Fruit fly (Drosophila melanogaster): ENCODE results near the gene CG31715.
A peak's percentile ranks its signal among the peaks of the same experiment; 100 is the strongest.

CG31715 gene

dm6 chr2L:10299810-10300147, 41.6 kb upstream of the CG31715 start, which contains the start of gene CYLD (continued):
- TF ChIP-seq wor (GFP tag; IDR thresholded peaks at IDR 0.05): peak; percentile 30; the same call in 1 of the 2 replicates
- peak; percentile 65 for TF ChIP-seq Dref (GFP tag; IDR thresholded peaks at IDR 0.05)
- no peak for TF ChIP-seq Trl (optimal IDR thresholded peaks at IDR 0.05)
- peak; percentile 31 for TF ChIP-seq Trl (GFP tag; optimal IDR thresholded peaks at IDR 0.05)
- TF ChIP-seq phol (tag; optimal IDR thresholded peaks at IDR 0.05): peak; percentile 77
- no peak for TF ChIP-seq Mad (GFP tag; optimal IDR thresholded peaks at IDR 0.05)
- peak; percentile 96 for TF ChIP-seq sens (GFP tag)
- TF ChIP-seq CG9797 (GFP tag; optimal IDR thresholded peaks at IDR 0.05): no peak
- TF ChIP-seq gfzf (GFP tag; optimal IDR thresholded peaks at IDR 0.05): peak; percentile 37
- no peak for TF ChIP-seq CG10959 (GFP tag; IDR thresholded peaks at IDR 0.05)
- no peak for TF ChIP-seq CG42726 (GFP tag; IDR thresholded peaks at IDR 0.05; ENCODE audit: partially characterized antibody)
- TF ChIP-seq CG30403 (GFP tag; optimal IDR thresholded peaks at IDR 0.05): peak; percentile 80
- TF ChIP-seq CG14441 (GFP tag; IDR thresholded peaks at IDR 0.05): 0 out of 2 replicates have a peak, but pooled peaks have one; percentile 39
- no peak for TF ChIP-seq bigmax (GFP tag; optimal IDR thresholded peaks at IDR 0.05)
- no peak for TF ChIP-seq z (GFP tag; IDR thresholded peaks at IDR 0.05)
- no peak for TF ChIP-seq Dad (GFP tag; optimal IDR thresholded peaks at IDR 0.05)
- no peak for TF ChIP-seq luna (GFP tag; optimal IDR thresholded peaks at IDR 0.05)
- peak; percentile 37 for TF ChIP-seq nerfin-1 (tag; optimal IDR thresholded peaks at IDR 0.05)
- no peak for TF ChIP-seq CG9609 (GFP tag; optimal IDR thresholded peaks at IDR 0.05)
- peak in 1 of 2 experiments; percentile 83 for TF ChIP-seq bsh (GFP tag; optimal IDR thresholded peaks at IDR 0.05)
- TF ChIP-seq CG13624 (GFP tag; optimal IDR thresholded peaks at IDR 0.05): peak; percentile 44
- TF ChIP-seq CG1603 (tag; optimal IDR thresholded peaks at IDR 0.05): peak; percentile 76
- TF ChIP-seq grn (GFP tag; optimal IDR thresholded peaks at IDR 0.05): no peak
- TF ChIP-seq CHES-1-like (GFP tag; optimal IDR thresholded peaks at IDR 0.05): peak; percentile 27
- no peak for TF ChIP-seq lov (optimal IDR thresholded peaks at IDR 0.05)
- no peak; the same call in 2 of the 3 replicates for TF ChIP-seq lov (GFP tag; IDR thresholded peaks at IDR 0.05)
- TF ChIP-seq bab2 (GFP tag; optimal IDR thresholded peaks at IDR 0.05): peak; percentile 17
- TF ChIP-seq D19B (GFP tag; optimal IDR thresholded peaks at IDR 0.05): no peak
- no peak for TF ChIP-seq sna (GFP tag; IDR thresholded peaks at IDR 0.05; ENCODE audit: partially characterized antibody)
- no peak for TF ChIP-seq Lim3 (GFP tag; IDR thresholded peaks at IDR 0.05)
- TF ChIP-seq chinmo (GFP tag; IDR thresholded peaks at IDR 0.05; ENCODE audit: partially characterized antibody): no peak
- TF ChIP-seq CG16863 (GFP tag; optimal IDR thresholded peaks at IDR 0.05): peak; percentile 14
- no peak for TF ChIP-seq hkb (optimal IDR thresholded peaks at IDR 0.05)
- peak; percentile 85 for TF ChIP-seq hkb (GFP tag; IDR thresholded peaks at IDR 0.05)
- no peak for TF ChIP-seq fd102C (GFP tag; optimal IDR thresholded peaks at IDR 0.05)
- peak; percentile 36; the same call in 1 of the 2 replicates for TF ChIP-seq wdn (GFP tag; IDR thresholded peaks at IDR 0.05)
- TF ChIP-seq mam (GFP tag; optimal IDR thresholded peaks at IDR 0.05): peak; percentile 30
- TF ChIP-seq PHDP (tag; optimal IDR thresholded peaks at IDR 0.05): peak; percentile 85
- TF ChIP-seq sqz (GFP tag; optimal IDR thresholded peaks at IDR 0.05): peak; percentile 50
- TF ChIP-seq CG11723 (GFP tag; optimal IDR thresholded peaks at IDR 0.05): no peak
- TF ChIP-seq slp2 (GFP tag; optimal IDR thresholded peaks at IDR 0.05): no peak
- TF ChIP-seq CG30431 (GFP tag; optimal IDR thresholded peaks at IDR 0.05): no peak
- TF ChIP-seq Fer1 (GFP tag; optimal IDR thresholded peaks at IDR 0.05): peak; percentile 67
- peak; percentile 32 for TF ChIP-seq pzg (GFP tag; optimal IDR thresholded peaks at IDR 0.05)
- TF ChIP-seq CrebB (tag; optimal IDR thresholded peaks at IDR 0.05): no peak
- TF ChIP-seq CG7786 (GFP tag; optimal IDR thresholded peaks at IDR 0.05): no peak
- no peak; the same call in 1 of the 2 replicates for TF ChIP-seq ranshi (GFP tag; IDR thresholded peaks at IDR 0.05)
- TF ChIP-seq pros (GFP tag; optimal IDR thresholded peaks at IDR 0.05): no peak
- TF ChIP-seq CG18011 (GFP tag; optimal IDR thresholded peaks at IDR 0.05): no peak
- TF ChIP-seq CG6689 (GFP tag; IDR thresholded peaks at IDR 0.05): peak; percentile 70
- TF ChIP-seq CG8944 (GFP tag; optimal IDR thresholded peaks at IDR 0.05): no peak
- no peak for TF ChIP-seq dm (GFP tag; optimal IDR thresholded peaks at IDR 0.05)
- TF ChIP-seq trh (GFP tag; optimal IDR thresholded peaks at IDR 0.05): no peak
